Fruit fly (Drosophila melanogaster): ENCODE measurements around the gene Gal.

DNA sequence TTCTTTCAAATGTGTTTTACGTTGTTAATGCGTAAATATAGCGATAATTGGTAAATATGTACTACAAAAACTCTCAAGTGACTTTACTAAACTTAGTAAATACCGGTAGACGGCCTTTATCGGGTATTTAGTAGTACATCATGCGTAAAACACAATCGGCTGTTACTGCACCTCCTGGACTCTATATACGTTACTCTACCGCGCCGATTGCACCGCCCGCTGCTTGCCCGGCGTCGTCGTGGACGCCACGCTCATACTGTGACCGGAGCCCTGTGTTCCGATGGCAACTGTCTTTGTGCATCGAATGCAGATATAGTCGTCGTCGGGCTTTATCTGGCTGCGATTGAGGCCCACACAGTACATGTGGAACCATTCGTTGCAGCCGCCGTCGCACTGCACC lies 16.2 kb downstream of the Gal start:
- no peak for TF ChIP-seq Dfd (GFP tag; optimal IDR thresholded peaks at IDR 0.05)
- no peak for TF ChIP-seq dsf (GFP tag; optimal IDR thresholded peaks at IDR 0.05; ENCODE audit: borderline replicate concordance)
- TF ChIP-seq Abd-B (GFP tag; optimal IDR thresholded peaks at IDR 0.05), result no peak
- no peak for TF ChIP-seq psq (GFP tag; optimal IDR thresholded peaks at IDR 0.05)
- TF ChIP-seq jim (GFP tag; optimal IDR thresholded peaks at IDR 0.05), result no peak
- no peak for TF ChIP-seq Hr78 (GFP tag; optimal IDR thresholded peaks at IDR 0.05)
- no peak for TF ChIP-seq CG32264 (GFP tag; optimal IDR thresholded peaks at IDR 0.05)
- no peak for TF ChIP-seq pan (optimal IDR thresholded peaks at IDR 0.05)
